Worm (Caenorhabditis elegans): ENCODE results near the gene ZK177.9.

The ZK177.9 gene

DNA sequence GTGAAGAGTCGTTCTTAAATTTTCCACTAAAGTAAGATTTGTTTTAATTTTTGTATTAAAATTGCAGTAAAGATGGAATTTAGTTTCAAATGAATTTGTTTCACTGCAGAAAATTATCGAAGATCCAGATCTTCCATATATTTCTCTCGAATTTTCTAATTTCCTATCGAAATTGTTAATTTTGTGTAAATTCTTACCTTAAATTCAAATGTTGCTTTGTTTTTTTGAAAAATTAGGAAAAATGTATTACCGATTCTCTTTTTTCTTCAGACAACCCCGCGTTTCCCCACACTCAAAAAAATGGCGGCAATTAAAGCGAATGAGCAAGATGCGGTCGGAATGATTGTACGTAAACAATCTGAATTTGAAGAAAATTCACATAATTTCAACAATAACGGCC lies 32.2 kb upstream of the ZK177.9 start, which contains the start of gene C17C3.6:
Gene C17C3.6, plus strand, starts transcription at position 301 of the 400 bp plus-strand sequence.
- TF ChIP-seq pag-3 (tag; optimal IDR thresholded peaks at IDR 0.05; ENCODE audit: borderline replicate concordance, insufficient read depth) (no peak), nhr-84 (tag; optimal IDR thresholded peaks at IDR 0.05) (no peak), nhr-76 (tag; optimal IDR thresholded peaks at IDR 0.05) (no peak), ztf-4 (tag; optimal IDR thresholded peaks at IDR 0.05) (no peak), vab-15 (tag; optimal IDR thresholded peaks at IDR 0.05) (no peak), hlh-4 (tag; optimal IDR thresholded peaks at IDR 0.05) (no peak)

DNA sequence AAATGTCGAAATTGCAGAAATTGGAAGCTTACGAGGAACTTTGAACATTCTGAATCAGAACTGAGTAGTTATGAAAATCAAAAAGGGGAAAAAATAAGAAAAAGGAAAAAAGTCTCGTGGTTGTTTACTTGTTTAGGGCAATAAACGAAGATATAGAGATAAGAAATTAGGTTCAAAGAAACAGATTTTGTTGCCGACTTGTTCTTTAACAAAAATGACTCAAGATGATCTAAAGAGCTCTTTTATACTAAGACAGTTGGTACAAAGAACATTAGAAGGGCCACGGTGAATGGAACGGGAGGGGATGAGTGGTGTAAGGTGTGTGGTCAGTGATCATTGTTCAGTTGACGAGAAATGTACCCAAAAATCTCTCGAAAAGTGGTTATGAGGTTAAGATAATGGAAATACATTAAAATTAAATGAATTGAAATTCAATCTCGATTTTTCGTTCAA lies 29.9 kb upstream of the ZK177.9 start, which contains the start of gene acdh-2:
Gene acdh-2, minus strand, starts transcription at position 51 of the 453 bp plus-strand sequence.
- peak; percentile 22 for TF ChIP-seq snu-23 (GFP tag; optimal IDR thresholded peaks at IDR 0.05)
- peak; percentile 51 for TF ChIP-seq nhr-71 (tag; optimal IDR thresholded peaks at IDR 0.05)
- no peak for TF ChIP-seq elt-2 (tag; optimal IDR thresholded peaks at IDR 0.05)
- no peak for TF ChIP-seq unc-30 (tag; optimal IDR thresholded peaks at IDR 0.05)
- TF ChIP-seq C34B4.2 (tag; optimal IDR thresholded peaks at IDR 0.05): no peak

ce11 chrII:5544764-5545163 lies 27.2 kb upstream of the ZK177.9 start, which contains the start of gene ins-13:
ins-13 (minus strand) TSS chrII:5544864.
- TF ChIP-seq mef-2 (tag; optimal IDR thresholded peaks at IDR 0.05): no peak

DNA sequence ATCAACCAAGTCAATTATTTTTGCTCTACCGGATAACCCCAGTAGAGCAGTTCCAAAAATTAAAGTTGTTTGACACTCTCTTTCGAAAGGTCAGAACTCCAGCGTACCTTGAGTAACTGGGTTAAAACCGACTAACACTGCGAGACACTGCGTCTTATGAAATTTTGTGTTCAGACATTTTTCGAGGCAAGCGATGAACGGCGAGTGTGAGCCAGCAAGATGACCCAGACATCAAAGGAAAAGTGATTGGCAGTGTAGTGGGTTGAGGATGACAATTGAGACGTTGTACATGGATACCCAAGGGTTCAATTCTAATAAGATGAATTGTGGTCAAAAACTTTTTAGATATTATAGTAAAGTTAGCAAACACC lies 26.6 kb upstream of the ZK177.9 start:
- TF ChIP-seq ama-1 (optimal IDR thresholded peaks at IDR 0.05): peak; percentile 97
- peak; percentile 53 for TF ChIP-seq nhr-47 (tag; optimal IDR thresholded peaks at IDR 0.05)
- peak; percentile 79 for TF ChIP-seq nhr-71 (tag; optimal IDR thresholded peaks at IDR 0.05)
- peak; percentile 69 for TF ChIP-seq nhr-90 (tag; optimal IDR thresholded peaks at IDR 0.05; ENCODE audit: poor library complexity)
- TF ChIP-seq lin-39 (tag; optimal IDR thresholded peaks at IDR 0.05): peak; percentile 70
- no peak for TF ChIP-seq unc-98 (GFP tag; IDR thresholded peaks at IDR 0.05)
- TF ChIP-seq skn-1 (tag; optimal IDR thresholded peaks at IDR 0.05): peak; percentile 26
- peak; percentile 58 for TF ChIP-seq jun-1 (tag; optimal IDR thresholded peaks at IDR 0.05)
- no peak for TF ChIP-seq egl-13 (tag; optimal IDR thresholded peaks at IDR 0.05)
- TF ChIP-seq C04F5.9 (tag; optimal IDR thresholded peaks at IDR 0.05): peak; percentile 57
- no peak for TF ChIP-seq nhr-12 (tag; optimal IDR thresholded peaks at IDR 0.05)
- TF ChIP-seq dsc-1 (tag; optimal IDR thresholded peaks at IDR 0.05): peak; percentile 5
- TF ChIP-seq swsn-7 (tag; optimal IDR thresholded peaks at IDR 0.05): peak; percentile 95
- no peak for TF ChIP-seq nhr-11 (tag; optimal IDR thresholded peaks at IDR 0.05)
- TF ChIP-seq C34B4.2 (tag; optimal IDR thresholded peaks at IDR 0.05): no peak
- TF ChIP-seq lin-14 (GFP tag; optimal IDR thresholded peaks at IDR 0.05): peak; percentile 32
- peak; percentile 33 to 37 for TF ChIP-seq efl-1 (optimal IDR thresholded peaks at IDR 0.05)
- peak in 1 of 2 experiments; percentile 91 for TF ChIP-seq efl-1 (GFP tag; optimal IDR thresholded peaks at IDR 0.05 in 1 of 2)
- TF ChIP-seq xbp-1 (tag; optimal IDR thresholded peaks at IDR 0.05): peak; percentile 27
- TF ChIP-seq rnt-1 (tag; optimal IDR thresholded peaks at IDR 0.05): peak; percentile 91
- no peak for TF ChIP-seq pqm-1 (tag; optimal IDR thresholded peaks at IDR 0.05)
- peak; percentile 66 for TF ChIP-seq nhr-85 (tag)
- peak; percentile 82 for TF ChIP-seq nhr-19 (GFP tag; conservative IDR thresholded peaks at IDR 0.05)
- peak; percentile 40 for TF ChIP-seq nhr-84 (tag; optimal IDR thresholded peaks at IDR 0.05)
- TF ChIP-seq nhr-20 (tag; optimal IDR thresholded peaks at IDR 0.05): peak; percentile 77
- no peak for TF ChIP-seq tbx-2 (tag; optimal IDR thresholded peaks at IDR 0.05)
- peak; percentile 37 for TF ChIP-seq ztf-4 (tag; optimal IDR thresholded peaks at IDR 0.05)
- peak; percentile 31 for TF ChIP-seq lin-13 (GFP tag; optimal IDR thresholded peaks at IDR 0.05)
- no peak for TF ChIP-seq efl-3 (GFP tag; optimal IDR thresholded peaks at IDR 0.05)
- TF ChIP-seq unc-86 (tag; optimal IDR thresholded peaks at IDR 0.05): no peak
- peak; percentile 50 to 72 for TF ChIP-seq lsy-2 (tag; optimal IDR thresholded peaks at IDR 0.05)
- TF ChIP-seq dpl-1 (GFP tag; optimal IDR thresholded peaks at IDR 0.05): peak; percentile 11 to 47 (median 25)
- TF ChIP-seq nhr-76 (tag; optimal IDR thresholded peaks at IDR 0.05): peak; percentile 9
- no peak for TF ChIP-seq fkh-8 (tag; optimal IDR thresholded peaks at IDR 0.05)
- no peak for TF ChIP-seq tlp-1 (tag; optimal IDR thresholded peaks at IDR 0.05)
- TF ChIP-seq mdl-1 (tag; optimal IDR thresholded peaks at IDR 0.05): peak in 1 of 2 experiments; percentile 46
- TF ChIP-seq snu-23 (GFP tag; optimal IDR thresholded peaks at IDR 0.05): peak; percentile 70
- TF ChIP-seq isw-1 (GFP tag; IDR thresholded peaks at IDR 0.05): no peak
- TF ChIP-seq ceh-82 (tag; optimal IDR thresholded peaks at IDR 0.05): peak in 1 of 3 experiments; percentile 29
- peak; percentile 77 for TF ChIP-seq elt-2 (tag; optimal IDR thresholded peaks at IDR 0.05)
- TF ChIP-seq snpc-4 (tag; optimal IDR thresholded peaks at IDR 0.05): peak; percentile 98
